Worm (Caenorhabditis elegans): ENCODE data around the gene rrp-8.

DNA sequence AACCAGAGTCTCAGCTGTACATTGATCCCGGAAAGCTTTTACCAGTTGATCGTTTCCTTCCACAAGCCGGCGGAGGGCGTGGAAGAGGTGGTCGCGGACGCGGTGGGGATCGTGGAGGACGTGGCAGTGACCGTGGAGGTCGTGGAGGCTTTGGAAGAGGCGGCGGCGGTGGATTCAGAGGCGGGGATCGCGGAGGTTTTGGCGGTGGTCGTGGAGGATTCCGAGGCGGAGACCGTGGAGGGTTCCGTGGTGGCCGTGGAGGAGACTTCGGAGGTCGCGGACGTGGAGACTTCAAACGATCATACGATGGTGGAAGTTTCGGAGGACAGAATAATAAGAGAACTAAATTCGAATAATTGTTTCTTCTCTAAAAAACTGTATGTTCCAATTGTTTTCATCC is 30.3 kb downstream of the rrp-8 start:
- no peak for TF ChIP-seq ztf-4 (tag; optimal IDR thresholded peaks at IDR 0.05)
- no peak for TF ChIP-seq nhr-28 (tag; optimal IDR thresholded peaks at IDR 0.05)
- TF ChIP-seq fkh-2 (tag; optimal IDR thresholded peaks at IDR 0.05): no peak
- no peak for TF ChIP-seq fos-1 (tag; optimal IDR thresholded peaks at IDR 0.05)
- no peak for TF ChIP-seq egl-27 (tag; optimal IDR thresholded peaks at IDR 0.05)
- TF ChIP-seq ztf-11 (tag; optimal IDR thresholded peaks at IDR 0.05): no peak
- TF ChIP-seq elt-3 (tag; optimal IDR thresholded peaks at IDR 0.05): no peak
- TF ChIP-seq nfya-1 (tag; optimal IDR thresholded peaks at IDR 0.05; ENCODE audit: insufficient read depth): no peak
- no peak for TF ChIP-seq mml-1 (tag; optimal IDR thresholded peaks at IDR 0.05)
- no peak for TF ChIP-seq ceh-16 (tag; optimal IDR thresholded peaks at IDR 0.05)
- no peak for TF ChIP-seq mdl-1 (tag; optimal IDR thresholded peaks at IDR 0.05)
- no peak for TF ChIP-seq jun-1 (tag; optimal IDR thresholded peaks at IDR 0.05)
- no peak for TF ChIP-seq ceh-82 (tag; optimal IDR thresholded peaks at IDR 0.05)
- TF ChIP-seq tbx-2 (tag; optimal IDR thresholded peaks at IDR 0.05): no peak
